Fruit fly (Drosophila melanogaster): ENCODE data around the gene CG13312.
A peak's percentile ranks its signal among the peaks of the same experiment; 100 is the strongest.

CG13312 gene

DNA sequence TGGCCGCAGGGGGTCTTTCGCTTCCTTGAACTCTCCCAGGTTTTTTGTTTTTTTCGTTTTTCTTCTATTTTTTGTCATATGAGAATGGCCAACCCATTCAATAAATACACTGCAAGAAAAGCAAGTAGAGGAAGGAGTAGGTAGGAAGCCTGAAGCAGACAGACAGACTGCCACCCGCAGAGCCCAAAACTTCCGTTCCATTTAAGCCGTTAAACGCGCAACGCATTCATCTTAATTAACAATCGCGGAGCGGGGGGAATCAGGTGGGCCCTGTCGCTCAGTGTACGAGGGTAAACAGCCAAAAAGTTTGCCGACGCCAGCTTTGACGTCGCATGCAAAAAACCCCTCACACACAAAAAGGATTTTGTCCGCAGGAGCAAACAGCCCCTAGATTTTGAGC, 45.9 kb upstream of the CG13312 start (continued):
- TF ChIP-seq z (GFP tag; IDR thresholded peaks at IDR 0.05) = no peak
- TF ChIP-seq CG3407 (GFP tag; optimal IDR thresholded peaks at IDR 0.05) = no peak
- no peak for TF ChIP-seq amos (GFP tag; IDR thresholded peaks at IDR 0.05; ENCODE audit: partially characterized antibody)
- TF ChIP-seq CG43689 (GFP tag; IDR thresholded peaks at IDR 0.05) = no peak
- TF ChIP-seq CG5245 (GFP tag; optimal IDR thresholded peaks at IDR 0.05) = peak; percentile 13
- no peak for TF ChIP-seq CTCF (GFP tag; optimal IDR thresholded peaks at IDR 0.05)
- no peak for TF ChIP-seq CG4617 (GFP tag; optimal IDR thresholded peaks at IDR 0.05; ENCODE audit: borderline replicate concordance)
- no peak for TF ChIP-seq CG17361 (GFP tag; IDR thresholded peaks at IDR 0.05)
- TF ChIP-seq C15 (GFP tag; IDR thresholded peaks at IDR 0.05) = no peak
- TF ChIP-seq CG4424 (GFP tag; optimal IDR thresholded peaks at IDR 0.05) = peak; percentile 17
- TF ChIP-seq ato (GFP tag; IDR thresholded peaks at IDR 0.05; ENCODE audit: partially characterized antibody) = no peak
- no peak for TF ChIP-seq kni (GFP tag; optimal IDR thresholded peaks at IDR 0.05)
- TF ChIP-seq abd-A (tag; optimal IDR thresholded peaks at IDR 0.05) = no peak
- peak; percentile 44 for TF ChIP-seq CG7839 (tag; optimal IDR thresholded peaks at IDR 0.05)
- no peak for TF ChIP-seq Poxn (GFP tag; IDR thresholded peaks at IDR 0.05)
- TF ChIP-seq CHES-1-like (GFP tag; optimal IDR thresholded peaks at IDR 0.05) = no peak
- no peak for TF ChIP-seq vnd (GFP tag; IDR thresholded peaks at IDR 0.05; ENCODE audit: partially characterized antibody)
- TF ChIP-seq Mes4 (GFP tag; optimal IDR thresholded peaks at IDR 0.05) = no peak
- no peak for TF ChIP-seq sd (tag; optimal IDR thresholded peaks at IDR 0.05)
- TF ChIP-seq CG1792 (GFP tag; optimal IDR thresholded peaks at IDR 0.05) = no peak
- TF ChIP-seq Hr3 (GFP tag; optimal IDR thresholded peaks at IDR 0.05) = no peak
- peak; percentile 17; the same call in 1 of the 2 replicates for TF ChIP-seq Awh (GFP tag; IDR thresholded peaks at IDR 0.05)
- TF ChIP-seq jing (GFP tag; optimal IDR thresholded peaks at IDR 0.05) = no peak
- TF ChIP-seq cad (GFP tag; optimal IDR thresholded peaks at IDR 0.05) = no peak
- no peak for TF ChIP-seq CG10979 (tag; optimal IDR thresholded peaks at IDR 0.05)
- no peak for TF ChIP-seq Lhr (GFP tag; optimal IDR thresholded peaks at IDR 0.05)
- TF ChIP-seq CG3995 (GFP tag; optimal IDR thresholded peaks at IDR 0.05) = no peak
- no peak for TF ChIP-seq Dll (GFP tag; IDR thresholded peaks at IDR 0.05; ENCODE audit: partially characterized antibody)
- TF ChIP-seq HLH3B (GFP tag; IDR thresholded peaks at IDR 0.05) = peak; percentile 41
- no peak for TF ChIP-seq zen2 (GFP tag; IDR thresholded peaks at IDR 0.05; ENCODE audit: partially characterized antibody)
- TF ChIP-seq ara (GFP tag; IDR thresholded peaks at IDR 0.05) = 0 out of 2 replicates have a peak, but pooled peaks have one; percentile 16
- no peak for TF ChIP-seq Eip74EF (GFP tag; optimal IDR thresholded peaks at IDR 0.05)
- TF ChIP-seq gcm (GFP tag; optimal IDR thresholded peaks at IDR 0.05) = no peak
- TF ChIP-seq ci (GFP tag; IDR thresholded peaks at IDR 0.05) = peak; percentile 64; the same call in 1 of the 3 replicates
- TF ChIP-seq CG11093 (GFP tag; IDR thresholded peaks at IDR 0.05) = 0 out of 3 replicates have a peak, but pooled peaks have one; percentile 17
- TF ChIP-seq Sin3A (optimal IDR thresholded peaks at IDR 0.05) = no peak
- TF ChIP-seq CG7745 (tag; optimal IDR thresholded peaks at IDR 0.05) = no peak
- no peak for TF ChIP-seq grn (GFP tag; optimal IDR thresholded peaks at IDR 0.05)
- no peak for TF ChIP-seq CG15514 (GFP tag; optimal IDR thresholded peaks at IDR 0.05)
- no peak for TF ChIP-seq CG5180 (GFP tag; optimal IDR thresholded peaks at IDR 0.05)
- no peak for TF ChIP-seq exex (tag; optimal IDR thresholded peaks at IDR 0.05)
- no peak for TF ChIP-seq CG11696 (GFP tag; IDR thresholded peaks at IDR 0.05)
- TF ChIP-seq Bdp1 (GFP tag; optimal IDR thresholded peaks at IDR 0.05) = no peak
- no peak for TF ChIP-seq gsb-n (tag; optimal IDR thresholded peaks at IDR 0.05)
- TF ChIP-seq nmo (GFP tag; optimal IDR thresholded peaks at IDR 0.05) = no peak
- 0 out of 2 replicates have a peak, but pooled peaks have one; percentile 17 for TF ChIP-seq dan (GFP tag; IDR thresholded peaks at IDR 0.05)
- TF ChIP-seq Kr (GFP tag; optimal IDR thresholded peaks at IDR 0.05) = no peak
- no peak for TF ChIP-seq lbe (GFP tag; optimal IDR thresholded peaks at IDR 0.05)
- TF ChIP-seq CG17912 (GFP tag; optimal IDR thresholded peaks at IDR 0.05) = no peak
- TF ChIP-seq Mad (GFP tag; optimal IDR thresholded peaks at IDR 0.05) = no peak
- TF ChIP-seq Dp (GFP tag; optimal IDR thresholded peaks at IDR 0.05) = no peak
- TF ChIP-seq schlank (tag; optimal IDR thresholded peaks at IDR 0.05) = no peak
